Worm (Caenorhabditis elegans) whole organism, L4 larva: Measurements from ENCODE around the gene ZK470.6.

ENCODE experiments used
- F10B5.3 ChIP-seq: sonication (generic microtip); optimal IDR thresholded peaks from 2 replicates; lab custom pipeline; 2016; ENCODE audit warnings: mild to moderate bottlenecking, missing genetic modification characterization, missing compliant biosample characterization
- ceh-28 ChIP-seq: fragments of 150-350 bp; optimal IDR thresholded peaks from 2 replicates; lab custom pipeline; 2014; ENCODE audit warnings: missing biosample characterization, missing genetic modification reagents, missing genetic modification characterization
- ceh-82 ChIP-seq: sonication (generic microtip); optimal IDR thresholded peaks from 2 replicates; lab custom pipeline; 2017; ENCODE audit warnings: missing biosample characterization, missing genetic modification characterization
- ces-1 ChIP-seq: fragments of 150-350 bp; sonication (generic microtip); optimal IDR thresholded peaks from 4 replicates; lab custom pipeline; 2014; ENCODE audit warnings: missing biosample characterization, missing genetic modification reagents, missing genetic modification characterization
- ctbp-1 ChIP-seq: fragments of 200-800 bp; sonication (Bioruptor generic); IDR thresholded peaks from 2 replicates; pipeline ENCODE4 v1.3.6; 2022; ENCODE audit warnings: missing genetic modification reagents, missing genetic modification characterization, missing compliant biosample characterization
- mdt-29 ChIP-seq: fragments of 200-800 bp; sonication (Bioruptor generic); IDR thresholded peaks from 2 replicates; pipeline ENCODE4 v1.3.6; 2022; ENCODE audit warnings: missing genetic modification reagents, missing genetic modification characterization, missing compliant biosample characterization
- nhr-25 ChIP-seq: sonication (generic microtip); optimal IDR thresholded peaks from 2 replicates; lab custom pipeline; 2017; ENCODE audit warnings: missing genetic modification characterization, mild to moderate bottlenecking, missing compliant biosample characterization, antibody characterized with exemption, moderate library complexity, borderline replicate concordance; ENCODE audit not compliant: insufficient read depth
- nhr-28 ChIP-seq: fragments of 150-350 bp; optimal IDR thresholded peaks from 2 replicates; lab custom pipeline; 2014; ENCODE audit warnings: missing biosample characterization, missing genetic modification characterization
- nhr-77 ChIP-seq: fragments of 150-350 bp; optimal IDR thresholded peaks from 2 replicates; lab custom pipeline; 2014; ENCODE audit warnings: missing biosample characterization, missing genetic modification characterization
- snpc-4 ChIP-seq: fragments of 150-350 bp; optimal IDR thresholded peaks from 2 replicates; lab custom pipeline; 2014; ENCODE audit warnings: missing biosample characterization, missing genetic modification characterization
- unc-130 ChIP-seq: sonication (generic microtip); optimal IDR thresholded peaks from 2 replicates; lab custom pipeline; 2016; ENCODE audit warnings: missing genetic modification reagents, missing genetic modification characterization, missing compliant biosample characterization
- unc-62 ChIP-seq, 3 experiments: fragments of 150-350 bp in 1 of 3; sonication (generic microtip); optimal IDR thresholded peaks in 2 of 3; peaks in 1 of 3; 1 replicate in 1 of 3; 2 replicates in 2 of 3; lab custom pipeline; 2014 to 2017; ENCODE audit warnings: missing biosample characterization in 3 of 3, missing genetic modification characterization in 3 of 3, missing genetic modification reagents in 3 of 3, missing genotype in 1 of 3
- zfp-2 ChIP-seq: sonication (generic microtip); optimal IDR thresholded peaks from 2 replicates; lab custom pipeline; 2016; ENCODE audit warnings: mild to moderate bottlenecking, missing genetic modification characterization, missing compliant biosample characterization

ce11 chrX:4190537-4191144 lies 13.3 kb upstream of the ZK470.6 start, which contains the start of gene vha-12:
- TF ChIP-seq snpc-4 (tag; lab: Kevin White, UChicago) (no peak), F10B5.3 (tag; lab: Kevin White, UChicago) (no peak), mdt-29 (GFP tag; lab: Robert Waterston, UW) (no peak), nhr-28 (tag; lab: Kevin White, UChicago) (peak; percentile 94), unc-62 (GFP tag; optimal IDR thresholded peaks at IDR 0.05 in 1 of 2; lab: Kevin White, UChicago) (peak in 1 of 2 experiments; percentile 99), unc-62 (tag; optimal IDR thresholded peaks at IDR 0.05; lab: Kevin White, UChicago) (no peak), zfp-2 (tag; lab: Kevin White, UChicago) (peak; percentile 42), unc-130 (GFP tag; lab: Kevin White, UChicago) (no peak), ceh-82 (no peak), nhr-77 (tag; lab: Kevin White, UChicago) (peak; percentile 93), ces-1 (GFP tag; lab: Kevin White, UChicago) (peak; percentile 45), ctbp-1 (peak; percentile 65), ceh-28 (tag; lab: Kevin White, UChicago) (no peak), nhr-25 (tag; lab: Kevin White, UChicago) (peak; percentile 67)
